Worm (Caenorhabditis elegans) whole organism, L2 larva: ENCODE results near the gene ntl-3.
"Not testable (repeated sequence)": the region's sequence is repeated elsewhere in the genome, so short reads cannot be mapped to it uniquely, and the experiment has no call there.

ENCODE experiments used
- C34F6.9 ChIP-seq: fragments of 150-350 bp; optimal IDR thresholded peaks from 2 replicates; lab custom pipeline; 2014; ENCODE audit warnings: missing biosample characterization, missing genetic modification characterization
- F13H6.1 ChIP-seq: sonication (generic microtip); optimal IDR thresholded peaks from 2 replicates; lab custom pipeline; 2016; ENCODE audit warnings: missing genetic modification characterization, missing compliant biosample characterization
- R02D3.7 ChIP-seq: fragments of 150-350 bp; optimal IDR thresholded peaks from 2 replicates; lab custom pipeline; 2014; ENCODE audit warnings: missing biosample characterization, missing genetic modification characterization
- aly-2 ChIP-seq: fragments of 150-350 bp; optimal IDR thresholded peaks from 2 replicates; lab custom pipeline; 2014; ENCODE audit warnings: missing biosample characterization, missing genetic modification characterization
- ceh-82 ChIP-seq: fragments of 150-350 bp; optimal IDR thresholded peaks from 2 replicates; lab custom pipeline; 2014; ENCODE audit warnings: missing biosample characterization, missing genetic modification characterization
- crh-2 ChIP-seq: sonication (generic microtip); optimal IDR thresholded peaks from 2 replicates; lab custom pipeline; 2017; ENCODE audit warnings: missing biosample characterization, missing genetic modification characterization
- dmd-4 ChIP-seq: sonication (generic microtip); optimal IDR thresholded peaks from 2 replicates; lab custom pipeline; 2017; ENCODE audit warnings: missing biosample characterization, missing genetic modification characterization
- egl-27 ChIP-seq: sonication (generic microtip); optimal IDR thresholded peaks from 3 replicates; lab custom pipeline; 2017; ENCODE audit warnings: missing biosample characterization, missing genetic modification reagents, missing genetic modification characterization
- elt-1 ChIP-seq: fragments of 150-350 bp; optimal IDR thresholded peaks from 2 replicates; lab custom pipeline; 2014; ENCODE audit warnings: missing biosample characterization, missing genetic modification characterization
- fos-1 ChIP-seq: fragments of 150-350 bp; optimal IDR thresholded peaks from 2 replicates; lab custom pipeline; 2014; ENCODE audit warnings: missing biosample characterization, missing genetic modification characterization
- gmeb-1 ChIP-seq: fragments of 150-350 bp; optimal IDR thresholded peaks from 2 replicates; lab custom pipeline; 2014; ENCODE audit warnings: missing biosample characterization, missing genetic modification characterization
- lin-11 ChIP-seq: fragments of 150-350 bp; sonication (generic microtip); optimal IDR thresholded peaks from 2 replicates; lab custom pipeline; 2014; ENCODE audit warnings: missing biosample characterization, missing genetic modification characterization, inconsistent platforms, mixed read lengths
- lin-13 ChIP-seq: fragments of 150-350 bp; optimal IDR thresholded peaks from 2 replicates; lab custom pipeline; 2014; ENCODE audit warnings: missing biosample characterization, missing genetic modification reagents, missing genetic modification characterization
- lin-39 ChIP-seq: fragments of 150-350 bp; optimal IDR thresholded peaks from 2 replicates; lab custom pipeline; 2014; ENCODE audit warnings: missing biosample characterization, missing genetic modification reagents, missing genetic modification characterization
- lsy-2 ChIP-seq, 2 experiments: fragments of 150-350 bp in 1 of 2; sonication (generic microtip) in 1 of 2; optimal IDR thresholded peaks; 2 replicates each; lab custom pipeline; 2014 to 2017; ENCODE audit warnings: missing biosample characterization in 2 of 2, missing genetic modification characterization in 2 of 2
- mab-5 ChIP-seq: fragments of 150-350 bp; optimal IDR thresholded peaks from 2 replicates; lab custom pipeline; 2014; ENCODE audit warnings: missing biosample characterization, missing genetic modification characterization
- mbf-1 ChIP-seq: sonication (generic microtip); optimal IDR thresholded peaks from 2 replicates; lab custom pipeline; 2017; ENCODE audit warnings: missing biosample characterization, missing genetic modification characterization
- mdl-1 ChIP-seq, 2 experiments: fragments of 150-350 bp in 1 of 2; sonication (generic microtip) in 1 of 2; optimal IDR thresholded peaks; 2 replicates each; lab custom pipeline; 2017; ENCODE audit warnings: missing biosample characterization in 2 of 2, missing genetic modification characterization in 2 of 2
- nhr-10 ChIP-seq: sonication (generic microtip); optimal IDR thresholded peaks from 2 replicates; lab custom pipeline; 2017; ENCODE audit warnings: missing biosample characterization, missing genetic modification characterization
- nhr-129 ChIP-seq: fragments of 150-350 bp; optimal IDR thresholded peaks from 2 replicates; lab custom pipeline; 2014; ENCODE audit warnings: missing biosample characterization, missing genetic modification characterization
- nhr-23 ChIP-seq: fragments of 150-350 bp; optimal IDR thresholded peaks from 2 replicates; lab custom pipeline; 2014; ENCODE audit warnings: missing biosample characterization, missing genetic modification reagents, missing genetic modification characterization
- nhr-25 ChIP-seq: fragments of 150-350 bp; sonication (generic microtip); optimal IDR thresholded peaks from 3 replicates; lab custom pipeline; 2014; ENCODE audit warnings: missing biosample characterization, missing genetic modification characterization
- nhr-6 ChIP-seq: fragments of 150-350 bp; optimal IDR thresholded peaks from 2 replicates; lab custom pipeline; 2014; ENCODE audit warnings: missing biosample characterization, missing genetic modification characterization
- peb-1 ChIP-seq: fragments of 150-350 bp; optimal IDR thresholded peaks from 2 replicates; lab custom pipeline; 2014; ENCODE audit warnings: missing biosample characterization, missing genetic modification characterization
- sem-4 ChIP-seq: fragments of 150-350 bp; optimal IDR thresholded peaks from 2 replicates; lab custom pipeline; 2014; ENCODE audit warnings: missing biosample characterization, missing genetic modification reagents, missing genetic modification characterization
- skn-1 ChIP-seq: sonication (generic microtip); optimal IDR thresholded peaks from 2 replicates; lab custom pipeline; 2017; ENCODE audit warnings: missing biosample characterization, missing genetic modification characterization
- sma-3 ChIP-seq: sonication (generic microtip); optimal IDR thresholded peaks from 2 replicates; lab custom pipeline; 2016; ENCODE audit warnings: missing genetic modification reagents, missing genetic modification characterization, missing compliant biosample characterization
- sma-9 ChIP-seq, 2 experiments: fragments of 150-350 bp in 1 of 2; sonication (generic microtip) in 1 of 2; optimal IDR thresholded peaks; 2 replicates each; lab custom pipeline; 2014 to 2016; ENCODE audit warnings: missing genetic modification characterization in 2 of 2, mild to moderate bottlenecking in 1 of 2, missing biosample characterization in 1 of 2, missing compliant biosample characterization in 1 of 2, missing genetic modification reagents in 1 of 2, moderate library complexity in 1 of 2
- snpc-4 ChIP-seq: fragments of 150-350 bp; optimal IDR thresholded peaks from 2 replicates; lab custom pipeline; 2014; ENCODE audit warnings: missing biosample characterization, missing genetic modification characterization
- unc-39 ChIP-seq: fragments of 150-350 bp; optimal IDR thresholded peaks from 2 replicates; lab custom pipeline; 2014; ENCODE audit warnings: missing biosample characterization, missing genetic modification characterization
- unc-55 ChIP-seq: fragments of 150-350 bp; sonication (generic microtip); optimal IDR thresholded peaks from 3 replicates; lab custom pipeline; 2014; ENCODE audit warnings: missing biosample characterization, missing genetic modification reagents, missing genetic modification characterization
- unc-62 ChIP-seq: fragments of 150-350 bp; optimal IDR thresholded peaks from 2 replicates; lab custom pipeline; 2014; ENCODE audit warnings: missing biosample characterization, missing genetic modification reagents, missing genetic modification characterization
- ztf-11 ChIP-seq: sonication (generic microtip); optimal IDR thresholded peaks from 2 replicates; lab custom pipeline; 2017; ENCODE audit warnings: missing biosample characterization, missing genetic modification characterization
- ztf-4 ChIP-seq: fragments of 150-350 bp; optimal IDR thresholded peaks from 2 replicates; lab custom pipeline; 2014; ENCODE audit warnings: missing biosample characterization, missing genetic modification characterization

ntl-3 gene

ce11 chrIII:11794389-11794788 is 51.9 kb downstream of the ntl-3 start:
- TF ChIP-seq mdl-1 (tag; optimal IDR thresholded peaks at IDR 0.05; lab: Kevin White, UChicago) (no peak), sem-4 (tag; lab: Kevin White, UChicago) (peak; percentile 30)
- TF ChIP-seq, all 48 proteins: peak for 1

- peak; percentile 46 for TF ChIP-seq C34F6.9 (tag; lab: Kevin White, UChicago)
- peak; percentile 39 for TF ChIP-seq mab-5 (tag; lab: Kevin White, UChicago)
- TF ChIP-seq crh-2 (tag; lab: Kevin White, UChicago), result peak; percentile 53
- peak; percentile 65 for TF ChIP-seq F13H6.1 (tag; lab: Kevin White, UChicago)
- TF ChIP-seq gmeb-1, result peak; percentile 72
- TF ChIP-seq lsy-2 (tag; optimal IDR thresholded peaks at IDR 0.05; lab: Kevin White, UChicago), result peak in 1 of 2 experiments; percentile 31
- TF ChIP-seq sma-3 (GFP tag; lab: Kevin White, UChicago), result peak; percentile 51
- TF ChIP-seq egl-27 (tag; lab: Kevin White, UChicago), result peak; percentile 26
- peak; percentile 77 for TF ChIP-seq snpc-4 (tag; lab: Kevin White, UChicago)
- peak; percentile 59 for TF ChIP-seq nhr-129 (tag; lab: Kevin White, UChicago)
- peak; percentile 54 for TF ChIP-seq sem-4 (tag; lab: Kevin White, UChicago)
- TF ChIP-seq lin-11 (tag; lab: Kevin White, UChicago), result peak; percentile 49
- peak; percentile 48 for TF ChIP-seq sma-9 (GFP tag; optimal IDR thresholded peaks at IDR 0.05; lab: Kevin White, UChicago)
- not testable (repeated sequence) for TF ChIP-seq sma-9 (tag; optimal IDR thresholded peaks at IDR 0.05; lab: Kevin White, UChicago)
- peak; percentile 47 for TF ChIP-seq fos-1
- peak; percentile 50 for TF ChIP-seq unc-55 (GFP tag; lab: Kevin White, UChicago)
- peak; percentile 8 for TF ChIP-seq ztf-4 (tag; lab: Kevin White, UChicago)
- peak; percentile 41 for TF ChIP-seq nhr-25 (tag; lab: Kevin White, UChicago)
Measured at ce11 chrIII:11792295-11793256, 53.7 kb downstream of the ntl-3 start, which contains the start of gene C24H11.2. TSS of gene C24H11.2 (minus strand) at chrIII:11792345.

ce11 chrIII:11789480-11789879 is 56.8 kb downstream of the ntl-3 start:
- TF ChIP-seq lsy-2 (tag; optimal IDR thresholded peaks at IDR 0.05; lab: Kevin White, UChicago), result no peak
- no peak for TF ChIP-seq F13H6.1 (tag; lab: Kevin White, UChicago)
- TF ChIP-seq nhr-10 (tag; lab: Kevin White, UChicago), result no peak
- no peak for TF ChIP-seq mbf-1 (tag; lab: Kevin White, UChicago)
- TF ChIP-seq sma-3 (GFP tag; lab: Kevin White, UChicago), result no peak
- TF ChIP-seq lin-13 (GFP tag; lab: Kevin White, UChicago), result no peak
- no peak for TF ChIP-seq mab-5 (tag; lab: Kevin White, UChicago)
- TF ChIP-seq ceh-82 (tag; lab: Kevin White, UChicago), result no peak
- TF ChIP-seq aly-2 (tag; lab: Kevin White, UChicago), result no peak
- TF ChIP-seq nhr-6 (tag; lab: Kevin White, UChicago), result no peak
- no peak for TF ChIP-seq elt-1 (tag; lab: Kevin White, UChicago)
- no peak for TF ChIP-seq unc-39 (tag; lab: Kevin White, UChicago)
- TF ChIP-seq ztf-4 (tag; lab: Kevin White, UChicago), result no peak
- TF ChIP-seq sma-9 (GFP tag; optimal IDR thresholded peaks at IDR 0.05; lab: Kevin White, UChicago), result no peak
- TF ChIP-seq sma-9 (tag; optimal IDR thresholded peaks at IDR 0.05; lab: Kevin White, UChicago), result no peak
- TF ChIP-seq skn-1 (tag; lab: Kevin White, UChicago), result no peak
- TF ChIP-seq fos-1, result no peak

ce11 chrIII:11787376-11787775 is 58.9 kb downstream of the ntl-3 start, which contains the start of gene C24H11.1:
TSS of gene C24H11.1 (plus strand) at chrIII:11787676.
- TF ChIP-seq mbf-1 (tag; lab: Kevin White, UChicago); dmd-4; mab-5 (tag; lab: Kevin White, UChicago): not testable (repeated sequence)
- TF ChIP-seq, all 48 proteins: peak for 0; not testable (repeated sequence) for 48

ce11 chrIII:11785961-11786360 is 60.3 kb downstream of the ntl-3 start, which contains the start of gene tbx-38:
TSS of gene tbx-38 (minus strand) at chrIII:11786061.
- TF ChIP-seq unc-62 (GFP tag; lab: Kevin White, UChicago), result no peak
- TF ChIP-seq ztf-11 (tag; lab: Kevin White, UChicago), result no peak
- TF ChIP-seq mab-5 (tag; lab: Kevin White, UChicago), result no peak
- no peak for TF ChIP-seq lin-39 (tag; lab: Kevin White, UChicago)
- TF ChIP-seq gmeb-1, result no peak
- TF ChIP-seq lin-13 (GFP tag; lab: Kevin White, UChicago), result no peak
- TF ChIP-seq nhr-23, result no peak
- TF ChIP-seq skn-1 (tag; lab: Kevin White, UChicago), result no peak
- no peak for TF ChIP-seq dmd-4
- TF ChIP-seq R02D3.7 (tag; lab: Kevin White, UChicago), result no peak
- no peak for TF ChIP-seq nhr-129 (tag; lab: Kevin White, UChicago)
- no peak for TF ChIP-seq sem-4 (tag; lab: Kevin White, UChicago)
- TF ChIP-seq mdl-1 (tag; optimal IDR thresholded peaks at IDR 0.05; lab: Kevin White, UChicago), result no peak
- no peak for TF ChIP-seq peb-1 (tag; lab: Kevin White, UChicago)
- no peak for TF ChIP-seq egl-27 (tag; lab: Kevin White, UChicago)
